Fruit fly (Drosophila melanogaster) whole organism, embryonic: Measurements from ENCODE around the gene pygo.

ENCODE experiments used
- ATbp ChIP-seq: fragments of 200-800 bp; sonication (Bioruptor generic); optimal IDR thresholded peaks from 2 replicates; lab custom pipeline; 2017; ENCODE audit warnings: missing biosample characterization, mild to moderate bottlenecking, missing genetic modification characterization, missing genetic modification reagents
- Asciz ChIP-seq: fragments of 200-800 bp; sonication (Bioruptor generic); optimal IDR thresholded peaks from 2 replicates; lab custom pipeline; 2017; ENCODE audit warnings: missing biosample characterization, mild to moderate bottlenecking, missing genetic modification characterization, missing genetic modification reagents
- CG10209 ChIP-seq: fragments of 200-800 bp; sonication (Bioruptor generic); optimal IDR thresholded peaks from 3 replicates; lab custom pipeline; 2017; ENCODE audit warnings: missing biosample characterization, mild to moderate bottlenecking, missing genetic modification characterization, missing genetic modification reagents
- CG10267 ChIP-seq: fragments of 200-800 bp; sonication (Bioruptor generic); optimal IDR thresholded peaks from 2 replicates; lab custom pipeline; 2018; ENCODE audit warnings: missing biosample characterization, mild to moderate bottlenecking, missing genetic modification characterization, moderate library complexity
- CG10543 ChIP-seq: fragments of 200-800 bp; sonication (Bioruptor generic); optimal IDR thresholded peaks from 3 replicates; lab custom pipeline; 2017; ENCODE audit warnings: missing biosample characterization, mild to moderate bottlenecking, missing genetic modification characterization, moderate library complexity
- CG12155 ChIP-seq: fragments of 200-800 bp; sonication (Bioruptor generic); optimal IDR thresholded peaks from 3 replicates; lab custom pipeline; 2016; ENCODE audit warnings: missing biosample characterization, missing genetic modification characterization
- CG12236 ChIP-seq: fragments of 200-800 bp; sonication (Bioruptor generic); optimal IDR thresholded peaks from 2 replicates; lab custom pipeline; 2016; ENCODE audit warnings: missing biosample characterization, missing genetic modification characterization
- CG12391 ChIP-seq: fragments of 200-800 bp; sonication (Bioruptor generic); optimal IDR thresholded peaks from 3 replicates; lab custom pipeline; 2018; ENCODE audit warnings: missing biosample characterization, mild to moderate bottlenecking, missing genetic modification characterization, moderate library complexity
- CG15011 ChIP-seq: fragments of 200-800 bp; sonication (Bioruptor generic); optimal IDR thresholded peaks from 3 replicates; lab custom pipeline; 2018; ENCODE audit warnings: missing biosample characterization, mild to moderate bottlenecking, missing genetic modification characterization
- CG15269 ChIP-seq: fragments of 200-800 bp; sonication (Bioruptor generic); optimal IDR thresholded peaks from 2 replicates; lab custom pipeline; 2018; ENCODE audit warnings: missing biosample characterization, mild to moderate bottlenecking, missing genetic modification characterization, moderate library complexity
- CG15514 ChIP-seq: fragments of 200-800 bp; sonication (Bioruptor generic); optimal IDR thresholded peaks from 3 replicates; lab custom pipeline; 2017; ENCODE audit warnings: missing biosample characterization, missing genetic modification characterization, mild to moderate bottlenecking, moderate library complexity, missing genetic modification reagents
- CG3281 ChIP-seq: fragments of 200-800 bp; sonication (Bioruptor generic); optimal IDR thresholded peaks from 3 replicates; lab custom pipeline; 2017; ENCODE audit warnings: missing biosample characterization, mild to moderate bottlenecking, missing genetic modification characterization
- CG33557 ChIP-seq: fragments of 200-800 bp; sonication (Bioruptor generic); optimal IDR thresholded peaks from 2 replicates; lab custom pipeline; 2019; ENCODE audit warnings: missing biosample characterization, mild to moderate bottlenecking, missing genetic modification characterization, moderate library complexity
- CG34376 ChIP-seq: fragments of 200-800 bp; sonication (Bioruptor generic); optimal IDR thresholded peaks from 2 replicates; lab custom pipeline; 2018; ENCODE audit warnings: missing biosample characterization, mild to moderate bottlenecking, missing genetic modification characterization
- CG4617 ChIP-seq: fragments of 200-800 bp; sonication (Bioruptor generic); optimal IDR thresholded peaks from 3 replicates; lab custom pipeline; 2016; ENCODE audit warnings: missing biosample characterization, missing genetic modification characterization, borderline replicate concordance
- CG4707 ChIP-seq: fragments of 200-800 bp; sonication (Bioruptor generic); optimal IDR thresholded peaks from 2 replicates; lab custom pipeline; 2018; ENCODE audit warnings: missing biosample characterization, mild to moderate bottlenecking, missing genetic modification characterization, moderate library complexity
- CG4730 ChIP-seq: fragments of 200-800 bp; sonication (Bioruptor generic); IDR thresholded peaks from 2 replicates; pipeline ENCODE4 v1.3.6; 2022; ENCODE audit warnings: missing biosample characterization, missing genetic modification characterization
- CG4820 ChIP-seq: fragments of 200-800 bp; sonication (Bioruptor generic); optimal IDR thresholded peaks from 3 replicates; lab custom pipeline; 2016; ENCODE audit warnings: missing biosample characterization, missing genetic modification characterization
- CG7271 ChIP-seq: fragments of 200-800 bp; sonication (Bioruptor generic); optimal IDR thresholded peaks from 2 replicates; lab custom pipeline; 2018; ENCODE audit warnings: missing biosample characterization, mild to moderate bottlenecking, missing genetic modification characterization, moderate library complexity
- CG8089 ChIP-seq: fragments of 200-800 bp; sonication (Bioruptor generic); optimal IDR thresholded peaks from 3 replicates; lab custom pipeline; 2016; ENCODE audit warnings: missing biosample characterization, missing genetic modification characterization
- CG9817 ChIP-seq: fragments of 200-800 bp; sonication (Bioruptor generic); optimal IDR thresholded peaks from 2 replicates; lab custom pipeline; 2018; ENCODE audit warnings: missing biosample characterization, mild to moderate bottlenecking, missing genetic modification characterization, moderate library complexity
- CoRest ChIP-seq: fragments of 200-800 bp; sonication (Bioruptor generic); optimal IDR thresholded peaks from 3 replicates; lab custom pipeline; 2018; ENCODE audit warnings: missing biosample characterization, mild to moderate bottlenecking, missing genetic modification characterization, moderate library complexity
- Dbx ChIP-seq: fragments of 200-800 bp; sonication (Bioruptor generic); IDR thresholded peaks from 3 replicates; pipeline ENCODE4 v1.3.6; 2022; ENCODE audit warnings: missing biosample characterization, missing genetic modification characterization
- HLH4C ChIP-seq: fragments of 200-800 bp; sonication (Bioruptor generic); IDR thresholded peaks from 3 replicates; pipeline ENCODE4 v1.3.6; 2022; ENCODE audit warnings: missing biosample characterization, missing genetic modification characterization; ENCODE audit not compliant: partially characterized antibody
- Hmr ChIP-seq: fragments of 200-800 bp; sonication (Bioruptor generic); optimal IDR thresholded peaks from 3 replicates; lab custom pipeline; 2017; ENCODE audit warnings: mild to moderate bottlenecking, missing biosample characterization, missing genetic modification reagents, missing genetic modification characterization
- Hr39 ChIP-seq: fragments of >200 bp; optimal IDR thresholded peaks from 2 replicates; lab custom pipeline; 2017
- Jarid2 ChIP-seq: fragments of 200-800 bp; sonication (Bioruptor generic); optimal IDR thresholded peaks from 3 replicates; lab custom pipeline; 2017; ENCODE audit warnings: mild to moderate bottlenecking, missing biosample characterization, missing genetic modification reagents, missing genetic modification characterization
- Meics ChIP-seq: fragments of 200-800 bp; sonication (Bioruptor generic); optimal IDR thresholded peaks from 2 replicates; lab custom pipeline; 2017; ENCODE audit warnings: missing biosample characterization, mild to moderate bottlenecking, missing genetic modification characterization
- Neu2 ChIP-seq: fragments of 200-800 bp; sonication (Bioruptor generic); optimal IDR thresholded peaks from 3 replicates; lab custom pipeline; 2016; ENCODE audit warnings: missing biosample characterization, missing genetic modification characterization, borderline replicate concordance
- Pdp1 ChIP-seq, 2 experiments: fragments of 200-800 bp; sonication (Bioruptor generic); optimal IDR thresholded peaks; 3 replicates each; lab custom pipeline; 2016; ENCODE audit warnings: missing biosample characterization in 2 of 2, missing genetic modification characterization in 2 of 2, mild to moderate bottlenecking in 1 of 2, moderate library complexity in 1 of 2
- Sin3A ChIP-seq: fragments of >200 bp; optimal IDR thresholded peaks from 2 replicates; lab custom pipeline; 2018
- Xbp1 ChIP-seq: fragments of 200-800 bp; sonication (Bioruptor generic); optimal IDR thresholded peaks from 3 replicates; lab custom pipeline; 2016; ENCODE audit warnings: missing biosample characterization, mild to moderate bottlenecking, missing genetic modification characterization
- ash1 ChIP-seq: fragments of 200-800 bp; sonication (Bioruptor generic); optimal IDR thresholded peaks from 2 replicates; lab custom pipeline; 2018; ENCODE audit warnings: missing biosample characterization, mild to moderate bottlenecking, missing genetic modification characterization
- bsh ChIP-seq, 2 experiments: fragments of 200-800 bp; sonication (Bioruptor generic); optimal IDR thresholded peaks; 2 replicates each; lab custom pipeline; 2017 to 2018; ENCODE audit warnings: mild to moderate bottlenecking in 2 of 2, missing biosample characterization in 2 of 2, missing genetic modification characterization in 2 of 2, moderate library complexity in 1 of 2
- caup ChIP-seq: fragments of 200-800 bp; sonication (Bioruptor generic); optimal IDR thresholded peaks from 3 replicates; lab custom pipeline; 2017; ENCODE audit warnings: missing biosample characterization, mild to moderate bottlenecking, missing genetic modification characterization, moderate library complexity; ENCODE audit not compliant: severe bottlenecking
- chif ChIP-seq, 2 experiments: fragments of 200-800 bp; sonication (Bioruptor generic); optimal IDR thresholded peaks; 3 replicates each; lab custom pipeline; 2016; ENCODE audit warnings: missing biosample characterization in 2 of 2, missing genetic modification characterization in 2 of 2
- chn ChIP-seq: fragments of 200-800 bp; sonication (Bioruptor generic); optimal IDR thresholded peaks from 2 replicates; lab custom pipeline; 2016; ENCODE audit warnings: missing biosample characterization, missing genetic modification characterization
- crp ChIP-seq, 2 experiments: fragments of 200-800 bp; sonication (Bioruptor generic); optimal IDR thresholded peaks; 2 replicates in 1 of 2; 3 replicates in 1 of 2; lab custom pipeline; 2017; ENCODE audit warnings: missing biosample characterization in 2 of 2, missing genetic modification characterization in 2 of 2, mild to moderate bottlenecking in 1 of 2, moderate library complexity in 1 of 2
- fd96Cb ChIP-seq: fragments of 200-800 bp; sonication (Bioruptor generic); optimal IDR thresholded peaks from 2 replicates; lab custom pipeline; 2018; ENCODE audit warnings: missing biosample characterization, mild to moderate bottlenecking, missing genetic modification characterization, moderate library complexity
- fu2 ChIP-seq: fragments of 200-800 bp; sonication (Bioruptor generic); optimal IDR thresholded peaks from 2 replicates; lab custom pipeline; 2016; ENCODE audit warnings: missing biosample characterization, missing genetic modification characterization
- maf-S ChIP-seq: fragments of 200-800 bp; sonication (Bioruptor generic); optimal IDR thresholded peaks from 2 replicates; lab custom pipeline; 2016; ENCODE audit warnings: missing biosample characterization, missing genetic modification characterization
- oc ChIP-seq: fragments of 200-800 bp; sonication (Bioruptor generic); optimal IDR thresholded peaks from 2 replicates; lab custom pipeline; 2018; ENCODE audit warnings: missing biosample characterization, mild to moderate bottlenecking, missing genetic modification characterization, moderate library complexity
- pfk ChIP-seq: fragments of 200-800 bp; sonication (Bioruptor generic); optimal IDR thresholded peaks from 2 replicates; lab custom pipeline; 2018; ENCODE audit warnings: missing biosample characterization, mild to moderate bottlenecking, missing genetic modification characterization, moderate library complexity
- salm ChIP-seq: fragments of 200-800 bp; sonication (Bioruptor generic); optimal IDR thresholded peaks from 2 replicates; lab custom pipeline; 2018; ENCODE audit warnings: missing biosample characterization, mild to moderate bottlenecking, missing genetic modification characterization
- scrt ChIP-seq: fragments of 200-800 bp; sonication (Bioruptor generic); optimal IDR thresholded peaks from 2 replicates; lab custom pipeline; 2018; ENCODE audit warnings: missing biosample characterization, mild to moderate bottlenecking, missing genetic modification characterization, moderate library complexity
- sens ChIP-seq: fragments of 200-800 bp; sonication (Bioruptor generic); peaks from one replicate; lab custom pipeline; 2016; ENCODE audit warnings: missing biosample characterization, missing genetic modification characterization
- stwl ChIP-seq: fragments of 200-800 bp; sonication (Bioruptor generic); optimal IDR thresholded peaks from 3 replicates; lab custom pipeline; 2018; ENCODE audit warnings: missing biosample characterization, mild to moderate bottlenecking, missing genetic modification characterization, moderate library complexity
- zfh2 ChIP-seq: fragments of 200-800 bp; sonication (Bioruptor generic); optimal IDR thresholded peaks from 2 replicates; lab custom pipeline; 2016; ENCODE audit warnings: missing biosample characterization, missing genetic modification characterization

The pygo gene

DNA sequence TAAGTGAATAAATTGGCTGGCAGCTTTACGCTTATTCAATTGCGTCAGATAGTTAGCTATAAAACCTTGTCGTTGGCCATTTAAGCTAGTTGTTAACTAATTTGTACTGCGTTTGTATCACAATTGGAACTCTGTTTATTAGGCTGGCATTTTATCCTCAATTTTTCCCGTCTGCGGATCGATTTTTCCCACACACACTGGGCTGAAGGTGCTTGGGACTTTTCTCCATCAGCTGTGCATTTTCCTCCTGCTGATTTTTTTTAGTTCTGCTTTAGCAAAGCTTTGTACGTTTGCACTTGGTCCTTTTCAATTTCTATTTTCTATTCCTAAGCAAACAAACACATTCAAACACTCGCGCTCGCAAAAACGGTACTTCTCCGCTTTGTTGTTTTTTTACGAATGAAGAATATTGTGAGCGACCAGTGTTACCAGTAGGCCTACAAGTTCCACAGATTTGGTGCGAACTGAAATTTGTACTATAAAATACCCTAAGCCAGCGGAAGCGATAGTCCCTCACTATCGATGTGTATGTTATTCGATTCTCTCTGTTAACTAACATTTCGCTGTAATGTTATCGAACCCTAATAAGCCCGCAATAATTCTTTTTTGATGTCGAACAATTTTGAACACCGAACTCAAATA, 29.0 kb upstream of the pygo start (continued):
- peak; percentile 50 for TF ChIP-seq CG15269 (tag; lab: Kevin White, UChicago)
- peak; percentile 17 for TF ChIP-seq salm (tag; lab: Kevin White, UChicago)
- peak; percentile 15 to 25 for TF ChIP-seq Pdp1 (GFP tag; optimal IDR thresholded peaks at IDR 0.05; lab: Kevin White, UChicago)
- peak; percentile 46 for TF ChIP-seq CG4707
- TF ChIP-seq Asciz, result peak; percentile 40
- peak; percentile 77 for TF ChIP-seq CG7271
- TF ChIP-seq oc, result peak; percentile 74
- TF ChIP-seq Neu2 (GFP tag; lab: Kevin White, UChicago), result no peak
- TF ChIP-seq Sin3A, result peak; percentile 23
- peak; percentile 27 for TF ChIP-seq ash1 (GFP tag; lab: Kevin White, UChicago)
- no peak for TF ChIP-seq CG4730 (GFP tag; lab: Robert Waterston, UW)
- TF ChIP-seq CG10267, result peak; percentile 70
- peak; percentile 18 for TF ChIP-seq CG12155 (GFP tag; lab: Kevin White, UChicago)
- TF ChIP-seq CG8089 (GFP tag; lab: Kevin White, UChicago), result peak; percentile 12
- peak; percentile 13 for TF ChIP-seq maf-S (GFP tag; lab: Kevin White, UChicago)
- TF ChIP-seq CG4820 (GFP tag; lab: Kevin White, UChicago), result no peak
- peak in 1 of 2 experiments; percentile 18 for TF ChIP-seq bsh (GFP tag; optimal IDR thresholded peaks at IDR 0.05; lab: Kevin White, UChicago)
- TF ChIP-seq scrt (GFP tag; lab: Kevin White, UChicago), result peak; percentile 11
- no peak for TF ChIP-seq fu2 (GFP tag; lab: Kevin White, UChicago)
- peak in 1 of 2 experiments; percentile 13 for TF ChIP-seq chif (GFP tag; optimal IDR thresholded peaks at IDR 0.05; lab: Kevin White, UChicago)
- TF ChIP-seq Dbx (GFP tag; lab: Robert Waterston, UW), result no peak
- TF ChIP-seq chn (GFP tag; lab: Kevin White, UChicago), result peak; percentile 40
- TF ChIP-seq fd96Cb (tag; lab: Kevin White, UChicago), result no peak
- peak; percentile 15 for TF ChIP-seq Xbp1
- peak; percentile 20 for TF ChIP-seq CG4617 (GFP tag; lab: Kevin White, UChicago)
- TF ChIP-seq CG34376 (GFP tag; lab: Kevin White, UChicago), result peak; percentile 70
- TF ChIP-seq CoRest (tag; lab: Kevin White, UChicago), result peak; percentile 5
- peak; percentile 49 for TF ChIP-seq CG12391
- TF ChIP-seq HLH4C, result no peak
- TF ChIP-seq CG9817 (tag; lab: Kevin White, UChicago), result peak; percentile 14
- TF ChIP-seq CG33557 (GFP tag; lab: Kevin White, UChicago), result peak; percentile 16
- peak; percentile 73 for TF ChIP-seq Hmr
- TF ChIP-seq sens (GFP tag; lab: Kevin White, UChicago), result peak; percentile 41
- TF ChIP-seq Meics (GFP tag; lab: Kevin White, UChicago), result peak; percentile 3
- TF ChIP-seq Hr39 (lab: Kevin White, UChicago), result no peak
- TF ChIP-seq CG3281, result peak; percentile 22
- peak; percentile 0 for TF ChIP-seq CG12236
- peak in 1 of 2 experiments; percentile 26 for TF ChIP-seq crp (GFP tag; optimal IDR thresholded peaks at IDR 0.05; lab: Kevin White, UChicago)
- peak; percentile 97 for TF ChIP-seq CG15514 (GFP tag; lab: Kevin White, UChicago)
- peak; percentile 72 for TF ChIP-seq caup (GFP tag; lab: Kevin White, UChicago)
- peak; percentile 33 for TF ChIP-seq CG10543 (GFP tag; lab: Kevin White, UChicago)
- TF ChIP-seq stwl (tag; lab: Kevin White, UChicago), result peak; percentile 72
- peak; percentile 31 for TF ChIP-seq CG10209 (GFP tag; lab: Kevin White, UChicago)
- TF ChIP-seq pfk, result peak; percentile 80
- peak; percentile 77 for TF ChIP-seq Jarid2 (GFP tag; lab: Kevin White, UChicago)
- TF ChIP-seq CG15011 (GFP tag; lab: Kevin White, UChicago), result no peak
- peak; percentile 27 for TF ChIP-seq zfh2 (GFP tag; lab: Kevin White, UChicago)
- TF ChIP-seq ATbp (GFP tag; lab: Kevin White, UChicago), result peak; percentile 16
